Worm (Caenorhabditis elegans) whole organism, L1 larva: ENCODE measurements around the gene C14C11.7.
"Not testable (repeated sequence)": the region's sequence is repeated elsewhere in the genome, so short reads cannot be mapped to it uniquely, and the experiment has no call there.

Source experiments
- C34B4.2 ChIP-seq: sonication (generic microtip); optimal IDR thresholded peaks from 2 replicates; lab custom pipeline; 2017; ENCODE audit warnings: mild to moderate bottlenecking, missing genetic modification characterization, missing compliant biosample characterization
- F16B12.6 ChIP-seq: fragments of 150-350 bp; optimal IDR thresholded peaks from 2 replicates; lab custom pipeline; 2014; ENCODE audit warnings: missing biosample characterization, missing genetic modification characterization
- ama-1 ChIP-seq: fragments of 150-350 bp; optimal IDR thresholded peaks from 2 replicates; lab custom pipeline; 2014
- efl-1 ChIP-seq, 4 experiments: fragments of 150-350 bp; optimal IDR thresholded peaks in 3 of 4; peaks in 1 of 4; 1 replicate in 1 of 4; 2 replicates in 3 of 4; lab custom pipeline; 2014; ENCODE audit warnings: missing biosample characterization in 2 of 4, missing genetic modification characterization in 2 of 4, missing genetic modification reagents in 2 of 4
- elt-2 ChIP-seq: sonication (generic microtip); optimal IDR thresholded peaks from 2 replicates; lab custom pipeline; 2016; ENCODE audit warnings: missing genetic modification characterization, mild to moderate bottlenecking, inconsistent platforms, missing compliant biosample characterization, missing genetic modification reagents
- fkh-4 ChIP-seq: sonication (generic microtip); optimal IDR thresholded peaks from 2 replicates; lab custom pipeline; 2016; ENCODE audit warnings: missing compliant biosample characterization, missing genetic modification characterization, borderline replicate concordance
- fkh-8 ChIP-seq: sonication (generic microtip); optimal IDR thresholded peaks from 2 replicates; lab custom pipeline; 2016; ENCODE audit warnings: mild to moderate bottlenecking, missing genetic modification characterization, missing compliant biosample characterization
- fos-1 ChIP-seq: fragments of 150-350 bp; optimal IDR thresholded peaks from 2 replicates; lab custom pipeline; 2014; ENCODE audit warnings: missing biosample characterization, missing genetic modification characterization
- grh-1 ChIP-seq: fragments of 200-800 bp; sonication (Bioruptor generic); IDR thresholded peaks from 2 replicates; pipeline ENCODE4 v1.3.6; 2022; ENCODE audit warnings: missing genetic modification reagents, missing genetic modification characterization, missing compliant biosample characterization
- hlh-4 ChIP-seq: sonication (generic microtip); optimal IDR thresholded peaks from 2 replicates; lab custom pipeline; 2016; ENCODE audit warnings: mild to moderate bottlenecking, missing genetic modification characterization, missing compliant biosample characterization
- lin-13 ChIP-seq: fragments of 150-350 bp; optimal IDR thresholded peaks from 2 replicates; lab custom pipeline; 2014; ENCODE audit warnings: missing biosample characterization, missing genetic modification reagents, missing genetic modification characterization
- lin-14 ChIP-seq: fragments of 200-800 bp; sonication (Bioruptor generic); optimal IDR thresholded peaks from 2 replicates; lab custom pipeline; 2018; ENCODE audit warnings: mild to moderate bottlenecking, missing genetic modification characterization, moderate library complexity, missing compliant biosample characterization
- lir-3 ChIP-seq: sonication (generic microtip); optimal IDR thresholded peaks from 2 replicates; lab custom pipeline; 2016; ENCODE audit warnings: mild to moderate bottlenecking, missing genetic modification characterization, moderate library complexity, missing compliant biosample characterization; ENCODE audit not compliant: poor library complexity
- lsy-2 ChIP-seq, 2 experiments: fragments of 150-350 bp; optimal IDR thresholded peaks; 2 replicates each; lab custom pipeline; 2014; ENCODE audit warnings: missing biosample characterization in 2 of 2, missing genetic modification characterization in 2 of 2
- mef-2 ChIP-seq: fragments of 150-350 bp; optimal IDR thresholded peaks from 2 replicates; lab custom pipeline; 2014; ENCODE audit warnings: missing biosample characterization, missing genetic modification characterization
- mep-1 ChIP-seq: fragments of 150-350 bp; optimal IDR thresholded peaks from 2 replicates; lab custom pipeline; 2014; ENCODE audit warnings: missing biosample characterization, missing genetic modification characterization
- nhr-12 ChIP-seq: sonication (generic microtip); optimal IDR thresholded peaks from 2 replicates; lab custom pipeline; 2017; ENCODE audit warnings: missing biosample characterization, missing genetic modification characterization
- nhr-20 ChIP-seq: sonication (generic microtip); optimal IDR thresholded peaks from 2 replicates; lab custom pipeline; 2016; ENCODE audit warnings: mild to moderate bottlenecking, missing genetic modification characterization, missing compliant biosample characterization
- nhr-47 ChIP-seq: sonication (generic microtip); optimal IDR thresholded peaks from 2 replicates; lab custom pipeline; 2016; ENCODE audit warnings: mild to moderate bottlenecking, missing genetic modification characterization, moderate library complexity, missing compliant biosample characterization
- nhr-71 ChIP-seq: sonication (generic microtip); optimal IDR thresholded peaks from 2 replicates; lab custom pipeline; 2016; ENCODE audit warnings: mild to moderate bottlenecking, missing genetic modification characterization, moderate library complexity, missing compliant biosample characterization
- nhr-84 ChIP-seq: sonication (generic microtip); optimal IDR thresholded peaks from 2 replicates; lab custom pipeline; 2017; ENCODE audit warnings: missing biosample characterization, missing genetic modification characterization
- nhr-85 ChIP-seq: sonication (generic microtip); peaks from one replicate; lab custom pipeline; 2016; ENCODE audit warnings: missing genetic modification characterization, inconsistent platforms, missing compliant biosample characterization
- rnt-1 ChIP-seq: sonication (generic microtip); optimal IDR thresholded peaks from 2 replicates; lab custom pipeline; 2016; ENCODE audit warnings: mild to moderate bottlenecking, missing genetic modification characterization, moderate library complexity, missing compliant biosample characterization
- snu-23 ChIP-seq: sonication (generic microtip); optimal IDR thresholded peaks from 2 replicates; lab custom pipeline; 2016; ENCODE audit warnings: missing genetic modification characterization, missing compliant biosample characterization
- sup-37 ChIP-seq: fragments of 200-800 bp; sonication (Bioruptor generic); optimal IDR thresholded peaks from 2 replicates; lab custom pipeline; 2018; ENCODE audit warnings: mild to moderate bottlenecking, missing genetic modification characterization, missing compliant biosample characterization
- tlp-1 ChIP-seq: fragments of 150-350 bp; optimal IDR thresholded peaks from 2 replicates; lab custom pipeline; 2014; ENCODE audit warnings: missing biosample characterization, missing genetic modification characterization
- unc-98 ChIP-seq: fragments of 200-800 bp; sonication (Bioruptor generic); IDR thresholded peaks from 2 replicates; pipeline ENCODE4 v1.3.6; 2022; ENCODE audit warnings: missing genetic modification characterization, missing compliant biosample characterization
- zag-1 ChIP-seq: fragments of 150-350 bp; optimal IDR thresholded peaks from 2 replicates; lab custom pipeline; 2014; ENCODE audit warnings: missing biosample characterization, missing genetic modification characterization
- ztf-4 ChIP-seq: fragments of 150-350 bp; optimal IDR thresholded peaks from 2 replicates; lab custom pipeline; 2014; ENCODE audit warnings: missing biosample characterization, missing genetic modification characterization

The C14C11.7 gene

ce11 chrV:5653990-5654499 is 11.8 kb downstream of the C14C11.7 start, which contains the start of gene hex-2:
hex-2 (plus strand) TSS chrV:5654449.
- TF ChIP-seq rnt-1, result no peak
- peak; percentile 11 for TF ChIP-seq elt-2 (tag; lab: Kevin White, UChicago)
- no peak for TF ChIP-seq efl-1 (optimal IDR thresholded peaks at IDR 0.05; lab: Kevin White, UChicago)
- peak in 1 of 2 experiments; percentile 51 for TF ChIP-seq efl-1 (GFP tag; optimal IDR thresholded peaks at IDR 0.05 in 1 of 2; lab: Kevin White, UChicago)

ce11 chrV:5651905-5652304 is 14.0 kb downstream of the C14C11.7 start:
- TF ChIP-seq lsy-2 (tag; optimal IDR thresholded peaks at IDR 0.05; lab: Kevin White, UChicago) (peak in 1 of 2 experiments; percentile 15), nhr-71 (tag; lab: Kevin White, UChicago) (peak; percentile 12), C34B4.2 (tag; lab: Kevin White, UChicago) (no peak), lin-13 (GFP tag; lab: Kevin White, UChicago) (no peak), fkh-8 (tag; lab: Kevin White, UChicago) (peak; percentile 78), nhr-85 (peak; percentile 47), zag-1 (tag; lab: Kevin White, UChicago) (no peak), snu-23 (GFP tag; lab: Kevin White, UChicago) (peak; percentile 8), lin-14 (GFP tag; lab: Kevin White, UChicago) (peak; percentile 62)

- no peak for TF ChIP-seq lir-3 (tag; lab: Kevin White, UChicago)
- no peak for TF ChIP-seq nhr-47
- peak; percentile 53 for TF ChIP-seq elt-2 (tag; lab: Kevin White, UChicago)
- no peak for TF ChIP-seq efl-1 (optimal IDR thresholded peaks at IDR 0.05; lab: Kevin White, UChicago)
- TF ChIP-seq efl-1 (GFP tag; optimal IDR thresholded peaks at IDR 0.05 in 1 of 2; lab: Kevin White, UChicago), result peak in 1 of 2 experiments; percentile 67
Measured at ce11 chrV:5647359-5647758, 18.5 kb downstream of the C14C11.7 start, which contains the start of gene C14C11.4. C14C11.4 (plus strand) TSS chrV:5647610.

- TF ChIP-seq hlh-4 (tag; lab: Kevin White, UChicago), result no peak
- TF ChIP-seq, all 84 proteins: peak for 0
Measured at ce11 chrV:5644171-5644570, 21.7 kb downstream of the C14C11.7 start, which contains the start of gene srx-117. srx-117 (plus strand) TSS chrV:5644471.

ce11 chrV:5640072-5640471 is 25.8 kb downstream of the C14C11.7 start:
- TF ChIP-seq unc-98 (GFP tag; lab: Robert Waterston, UW) (peak; percentile 15; the same call in 1 of the 2 replicates), efl-1 (GFP tag; optimal IDR thresholded peaks at IDR 0.05 in 1 of 2; lab: Kevin White, UChicago) (peak; percentile 34 to 62)
- TF ChIP-seq efl-1 (optimal IDR thresholded peaks at IDR 0.05; lab: Kevin White, UChicago), result not testable (repeated sequence)
- TF ChIP-seq, all 84 proteins: peak for 2; not testable (repeated sequence) for 82

ce11 chrV:5634445-5634844 is 31.4 kb downstream of the C14C11.7 start:
- peak; percentile 57 for TF ChIP-seq elt-2 (tag; lab: Kevin White, UChicago)
- TF ChIP-seq tlp-1 (tag; lab: Kevin White, UChicago), result no peak
- TF ChIP-seq efl-1 (optimal IDR thresholded peaks at IDR 0.05; lab: Kevin White, UChicago), result no peak
- TF ChIP-seq efl-1 (GFP tag; optimal IDR thresholded peaks at IDR 0.05 in 1 of 2; lab: Kevin White, UChicago), result peak in 1 of 2 experiments; percentile 80
- no peak for TF ChIP-seq ama-1
- TF ChIP-seq snu-23 (GFP tag; lab: Kevin White, UChicago), result no peak

ce11 chrV:5630792-5631191 is 35.1 kb downstream of the C14C11.7 start, which contains the start of gene acy-4:
acy-4 (minus strand) TSS chrV:5630892.
- TF ChIP-seq fkh-4 (no peak), nhr-20 (no peak), fos-1 (tag; lab: Kevin White, UChicago) (no peak), F16B12.6 (tag; lab: Kevin White, UChicago) (no peak), sup-37 (no peak), nhr-12 (tag; lab: Kevin White, UChicago) (no peak), nhr-84 (tag; lab: Kevin White, UChicago) (no peak), ztf-4 (tag; lab: Kevin White, UChicago) (no peak), mep-1 (tag; lab: Kevin White, UChicago) (no peak), lin-13 (GFP tag; lab: Kevin White, UChicago) (no peak), mef-2 (no peak), grh-1 (GFP tag; lab: Robert Waterston, UW) (no peak)
